Worm (Caenorhabditis elegans) whole organism, L4 larva: ENCODE results near the gene C49C3.20.

ENCODE experiments used
- R02D3.7 ChIP-seq: fragments of 150-350 bp; sonication (generic microtip); optimal IDR thresholded peaks from 3 replicates; lab custom pipeline; 2014; ENCODE audit warnings: missing biosample characterization, missing genetic modification characterization
- ZK546.5 ChIP-seq, 2 experiments: sonication (generic microtip); optimal IDR thresholded peaks; 2 replicates each; lab custom pipeline; 2017; ENCODE audit warnings: missing biosample characterization in 2 of 2, missing genetic modification characterization in 2 of 2
- aly-2 ChIP-seq: sonication (generic microtip); optimal IDR thresholded peaks from 2 replicates; lab custom pipeline; 2018; ENCODE audit warnings: missing biosample characterization, missing genetic modification characterization
- ama-1 ChIP-seq: fragments of 150-350 bp; optimal IDR thresholded peaks from 2 replicates; lab custom pipeline; 2014; ENCODE audit warnings: inconsistent platforms, mixed read lengths
- daf-12 ChIP-seq: fragments of 150-350 bp; optimal IDR thresholded peaks from 2 replicates; lab custom pipeline; 2014; ENCODE audit warnings: missing biosample characterization, missing genetic modification reagents, missing genetic modification characterization
- fos-1 ChIP-seq: fragments of 150-350 bp; optimal IDR thresholded peaks from 2 replicates; lab custom pipeline; 2014; ENCODE audit warnings: missing biosample characterization, missing genetic modification characterization
- hif-1 ChIP-seq, 2 experiments: sonication (generic microtip); optimal IDR thresholded peaks; 2 replicates each; lab custom pipeline; 2016 to 2017; ENCODE audit warnings: missing compliant biosample characterization in 2 of 2, missing genetic modification characterization in 2 of 2, missing genetic modification reagents in 2 of 2, missing genotype in 2 of 2, mild to moderate bottlenecking in 1 of 2
- lin-15B ChIP-seq: fragments of 150-350 bp; sonication (generic microtip); optimal IDR thresholded peaks from 3 replicates; lab custom pipeline; 2014; ENCODE audit warnings: missing biosample characterization, missing genetic modification characterization
- nhr-77 ChIP-seq: fragments of 150-350 bp; optimal IDR thresholded peaks from 2 replicates; lab custom pipeline; 2014; ENCODE audit warnings: missing biosample characterization, missing genetic modification characterization
- pha-4 ChIP-seq, 2 experiments: fragments of 150-350 bp in 1 of 2; fragments of 200-800 bp in 1 of 2; sonication (Bioruptor generic) in 1 of 2; IDR thresholded peaks in 1 of 2; optimal IDR thresholded peaks in 1 of 2; 2 replicates each; pipeline versions ENCODE4 v1.3.6 to Lab custom; 2014 to 2022; ENCODE audit warnings: missing genetic modification characterization in 2 of 2, missing genetic modification reagents in 2 of 2, missing biosample characterization in 1 of 2, missing compliant biosample characterization in 1 of 2
- snpc-4 ChIP-seq: fragments of 150-350 bp; optimal IDR thresholded peaks from 2 replicates; lab custom pipeline; 2014; ENCODE audit warnings: missing biosample characterization, missing genetic modification characterization
- spr-3 ChIP-seq: fragments of 200-800 bp; sonication (Bioruptor generic); optimal IDR thresholded peaks from 2 replicates; lab custom pipeline; 2018; ENCODE audit warnings: mild to moderate bottlenecking, missing genetic modification characterization, missing compliant biosample characterization
- zag-1 ChIP-seq: fragments of 150-350 bp; optimal IDR thresholded peaks from 2 replicates; lab custom pipeline; 2014; ENCODE audit warnings: missing biosample characterization, missing genetic modification characterization
- ztf-11 ChIP-seq: fragments of 150-350 bp; optimal IDR thresholded peaks from 2 replicates; lab custom pipeline; 2014; ENCODE audit warnings: missing biosample characterization, missing genetic modification characterization

ce11 chrIV:17287908-17288675 lies 28.2 kb downstream of the C49C3.20 start, which contains the start of gene zipt-7.1:
- no peak for TF ChIP-seq lin-15B (tag; lab: Kevin White, UChicago)
- TF ChIP-seq R02D3.7 (tag; lab: Kevin White, UChicago), result no peak
- no peak for TF ChIP-seq ZK546.5 (tag; optimal IDR thresholded peaks at IDR 0.05; lab: Kevin White, UChicago)
- no peak for TF ChIP-seq pha-4 (GFP tag; IDR thresholded peaks at IDR 0.05; lab: Robert Waterston, UW)
- no peak for TF ChIP-seq pha-4 (tag; optimal IDR thresholded peaks at IDR 0.05; lab: Kevin White, UChicago)
- TF ChIP-seq snpc-4 (tag; lab: Kevin White, UChicago), result no peak
- no peak for TF ChIP-seq ztf-11 (tag; lab: Kevin White, UChicago)
- no peak for TF ChIP-seq aly-2
- no peak for TF ChIP-seq nhr-77 (tag; lab: Kevin White, UChicago)
- no peak for TF ChIP-seq zag-1 (tag; lab: Kevin White, UChicago)
- TF ChIP-seq spr-3 (GFP tag; lab: Kevin White, UChicago), result no peak
- no peak for TF ChIP-seq hif-1 (tag; optimal IDR thresholded peaks at IDR 0.05; lab: Kevin White, UChicago)
- TF ChIP-seq ama-1, result no peak
- TF ChIP-seq fos-1 (tag; lab: Kevin White, UChicago), result no peak
- TF ChIP-seq daf-12, result no peak
